Fruit fly (Drosophila melanogaster) whole organism: ENCODE results near the gene CG11679.

Source experiments
- pan ChIP-seq: fragments of >200 bp; optimal IDR thresholded peaks from 2 replicates; lab custom pipeline; 2017
- psq ChIP-seq: fragments of >200 bp; optimal IDR thresholded peaks from 2 replicates; lab custom pipeline; 2017

DNA sequence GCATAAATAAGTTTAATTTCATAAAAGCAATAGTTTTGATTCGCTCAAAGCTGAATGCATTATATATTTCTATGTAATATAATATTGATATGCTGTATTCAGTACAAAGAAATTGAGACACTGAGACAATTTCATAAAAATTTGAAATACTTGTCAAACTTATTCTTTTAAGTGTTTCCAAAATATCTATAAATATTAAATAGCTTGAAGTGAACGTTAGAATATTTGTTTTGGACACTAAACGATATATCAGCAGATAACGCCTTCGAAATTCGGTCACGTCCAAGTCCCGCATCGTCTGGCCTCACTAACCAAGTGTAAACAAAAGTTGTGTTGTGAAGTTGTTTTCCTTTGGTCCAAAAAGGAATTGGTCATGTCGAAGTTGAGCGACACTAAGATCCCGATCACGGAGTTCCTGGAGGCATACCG lies 28.0 kb downstream of the CG11679 start:
- TF ChIP-seq psq (no peak), pan (no peak)
